Worm (Caenorhabditis elegans): ENCODE data around the gene srw-134.

DNA sequence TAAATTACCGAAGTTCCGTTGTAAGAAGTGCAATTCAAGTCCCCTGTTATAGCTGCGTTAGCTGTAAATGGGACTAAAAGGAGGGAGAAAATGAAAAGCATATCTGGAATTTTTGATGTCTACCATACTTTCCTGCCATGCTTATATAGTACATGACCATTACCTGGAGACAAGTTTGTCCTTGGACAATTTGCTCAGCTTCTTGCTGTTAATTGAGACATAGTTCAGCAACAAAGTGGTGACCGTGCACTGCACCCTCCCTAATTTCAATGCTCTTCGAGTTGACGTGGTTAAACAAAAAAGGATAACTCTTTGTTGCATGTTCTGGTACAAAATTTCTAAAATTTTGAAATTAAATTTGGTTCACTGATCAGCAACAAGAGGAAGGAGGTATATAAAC, 15.0 kb upstream of the srw-134 start, which contains the start of gene T05B4.13:
- no peak for TF ChIP-seq ztf-23 (GFP tag; IDR thresholded peaks at IDR 0.05)
- no peak for TF ChIP-seq klf-2 (GFP tag; conservative IDR thresholded peaks at IDR 0.05)
- no peak for TF ChIP-seq T22C8.4 (GFP tag; IDR thresholded peaks at IDR 0.05)
- TF ChIP-seq flt-1 (GFP tag; IDR thresholded peaks at IDR 0.05): no peak
- no peak for TF ChIP-seq ztf-29 (GFP tag; IDR thresholded peaks at IDR 0.05)
- no peak for TF ChIP-seq ref-1 (GFP tag; conservative IDR thresholded peaks at IDR 0.05)
